Fruit fly (Drosophila melanogaster): ENCODE results near the gene Spase12.
A peak's percentile ranks its signal among the peaks of the same experiment; 100 is the strongest.

DNA sequence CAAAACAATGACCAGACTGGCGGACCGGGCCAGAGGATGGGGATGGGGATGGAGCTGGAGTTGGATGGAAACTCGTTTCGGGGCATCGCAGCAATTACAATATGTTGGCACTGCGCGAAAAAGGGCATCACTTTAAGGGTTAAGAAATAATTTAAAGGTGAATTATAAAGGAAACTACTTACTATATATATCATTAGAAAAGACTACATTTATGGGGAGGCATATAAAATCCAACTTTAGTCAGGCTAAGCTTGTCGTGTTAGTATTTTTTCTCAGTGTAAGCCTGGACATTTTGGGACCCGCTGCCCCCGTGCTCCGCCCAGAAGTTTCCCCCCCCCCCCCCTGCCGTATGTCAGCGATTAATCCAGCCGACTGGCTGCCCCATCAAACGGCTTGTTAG is 15.6 kb upstream of the Spase12 start:
- no peak for TF ChIP-seq EcR (GFP tag; optimal IDR thresholded peaks at IDR 0.05)
- TF ChIP-seq CG8478 (optimal IDR thresholded peaks at IDR 0.05), result no peak
- TF ChIP-seq usp (GFP tag; optimal IDR thresholded peaks at IDR 0.05), result no peak
- TF ChIP-seq psq (optimal IDR thresholded peaks at IDR 0.05), result no peak
- TF ChIP-seq Dll (optimal IDR thresholded peaks at IDR 0.05), result peak; percentile 35

Measured in whole organism.